Fruit fly (Drosophila melanogaster) whole organism, embryonic: Measurements from ENCODE around the gene CG7309.

Experiments used
- Asciz ChIP-seq: fragments of 200-800 bp; sonication (Bioruptor generic); optimal IDR thresholded peaks from 2 replicates; lab custom pipeline; 2017; ENCODE audit warnings: missing biosample characterization, mild to moderate bottlenecking, missing genetic modification characterization, missing genetic modification reagents
- B-H2 ChIP-seq: fragments of 200-800 bp; sonication (Bioruptor generic); optimal IDR thresholded peaks from 2 replicates; lab custom pipeline; 2018; ENCODE audit warnings: missing biosample characterization, mild to moderate bottlenecking, missing genetic modification characterization
- Blimp-1 ChIP-seq: fragments of 200-800 bp; sonication (Bioruptor generic); optimal IDR thresholded peaks from 3 replicates; lab custom pipeline; 2018; ENCODE audit warnings: missing biosample characterization, missing genetic modification characterization, mild to moderate bottlenecking, moderate library complexity, missing genetic modification reagents
- CG10543 ChIP-seq: fragments of 200-800 bp; sonication (Bioruptor generic); optimal IDR thresholded peaks from 3 replicates; lab custom pipeline; 2017; ENCODE audit warnings: missing biosample characterization, mild to moderate bottlenecking, missing genetic modification characterization, moderate library complexity
- CG13123 ChIP-seq: fragments of 200-800 bp; sonication (Bioruptor generic); optimal IDR thresholded peaks from 2 replicates; lab custom pipeline; 2016; ENCODE audit warnings: missing biosample characterization, missing genetic modification characterization
- CG13296 ChIP-seq: fragments of 200-800 bp; sonication (Bioruptor generic); optimal IDR thresholded peaks from 3 replicates; lab custom pipeline; 2018; ENCODE audit warnings: missing biosample characterization, mild to moderate bottlenecking, missing genetic modification characterization
- CG14710 ChIP-seq: fragments of 200-800 bp; sonication (Bioruptor generic); optimal IDR thresholded peaks from 3 replicates; lab custom pipeline; 2019; ENCODE audit warnings: missing biosample characterization, mild to moderate bottlenecking, missing genetic modification characterization, moderate library complexity
- CG15696 ChIP-seq: fragments of 200-800 bp; sonication (Bioruptor generic); optimal IDR thresholded peaks from 2 replicates; lab custom pipeline; 2019; ENCODE audit warnings: missing biosample characterization, mild to moderate bottlenecking, missing genetic modification characterization, moderate library complexity
- CG17359 ChIP-seq: fragments of 200-800 bp; sonication (Bioruptor generic); optimal IDR thresholded peaks from 3 replicates; lab custom pipeline; 2018; ENCODE audit warnings: missing biosample characterization, mild to moderate bottlenecking, missing genetic modification characterization, moderate library complexity
- CG17612 ChIP-seq: fragments of 200-800 bp; sonication (Bioruptor generic); IDR thresholded peaks from 2 replicates; pipeline ENCODE4 v1.3.6; 2022; ENCODE audit warnings: missing biosample characterization, missing genetic modification characterization
- CG2678 ChIP-seq: fragments of 200-800 bp; sonication (Bioruptor generic); optimal IDR thresholded peaks from 3 replicates; lab custom pipeline; 2019; ENCODE audit warnings: missing biosample characterization, mild to moderate bottlenecking, missing genetic modification characterization, moderate library complexity
- CG34422 ChIP-seq: fragments of 200-800 bp; sonication (Bioruptor generic); IDR thresholded peaks from 3 replicates; pipeline ENCODE4 v1.3.6; 2022; ENCODE audit warnings: missing biosample characterization, missing genetic modification characterization
- CG6272 ChIP-seq: fragments of 200-800 bp; sonication (Bioruptor generic); IDR thresholded peaks from 2 replicates; pipeline ENCODE4 v1.3.6; 2022; ENCODE audit warnings: missing biosample characterization, missing genetic modification characterization
- CG6654 ChIP-seq: fragments of 200-800 bp; sonication (Bioruptor generic); optimal IDR thresholded peaks from 2 replicates; lab custom pipeline; 2017; ENCODE audit warnings: missing biosample characterization, mild to moderate bottlenecking, missing genetic modification characterization
- CG7271 ChIP-seq: fragments of 200-800 bp; sonication (Bioruptor generic); optimal IDR thresholded peaks from 2 replicates; lab custom pipeline; 2018; ENCODE audit warnings: missing biosample characterization, mild to moderate bottlenecking, missing genetic modification characterization, moderate library complexity
- CG9817 ChIP-seq: fragments of 200-800 bp; sonication (Bioruptor generic); optimal IDR thresholded peaks from 2 replicates; lab custom pipeline; 2018; ENCODE audit warnings: missing biosample characterization, mild to moderate bottlenecking, missing genetic modification characterization, moderate library complexity
- Dip2 ChIP-seq: fragments of 200-800 bp; sonication (Bioruptor generic); IDR thresholded peaks from 2 replicates; pipeline ENCODE4 v1.3.6; 2022; ENCODE audit warnings: missing biosample characterization, missing genetic modification characterization
- HHEX ChIP-seq: fragments of 200-800 bp; sonication (Bioruptor generic); optimal IDR thresholded peaks from 3 replicates; lab custom pipeline; 2017; ENCODE audit warnings: missing biosample characterization, mild to moderate bottlenecking, missing genetic modification characterization, missing genetic modification reagents
- Hr78 ChIP-seq, 2 experiments: fragments of 200-800 bp in 1 of 2; fragments of >200 bp in 1 of 2; sonication (Bioruptor generic) in 1 of 2; optimal IDR thresholded peaks; 2 replicates each; lab custom pipeline; 2017 to 2019; ENCODE audit warnings: missing biosample characterization in 2 of 2, missing genetic modification characterization in 2 of 2, mild to moderate bottlenecking in 1 of 2, moderate library complexity in 1 of 2
- Lpt ChIP-seq: fragments of >200 bp; optimal IDR thresholded peaks from 2 replicates; lab custom pipeline; 2018; ENCODE audit warnings: missing biosample characterization, missing genetic modification characterization
- Mrtf ChIP-seq: fragments of 200-800 bp; sonication (Bioruptor generic); IDR thresholded peaks from 3 replicates; pipeline ENCODE4 v1.3.6; 2022; ENCODE audit warnings: missing biosample characterization, missing genetic modification characterization
- NfI ChIP-seq: fragments of 200-800 bp; sonication (Bioruptor generic); optimal IDR thresholded peaks from 3 replicates; lab custom pipeline; 2018; ENCODE audit warnings: missing biosample characterization, mild to moderate bottlenecking, missing genetic modification characterization, moderate library complexity
- PHDP ChIP-seq: fragments of 200-800 bp; sonication (Bioruptor generic); optimal IDR thresholded peaks from 3 replicates; lab custom pipeline; 2018; ENCODE audit warnings: missing biosample characterization, mild to moderate bottlenecking, missing genetic modification characterization, moderate library complexity
- Ptx1 ChIP-seq: fragments of 200-800 bp; sonication (Bioruptor generic); IDR thresholded peaks from 2 replicates; pipeline ENCODE4 v1.3.6; 2022; ENCODE audit warnings: missing biosample characterization, missing genetic modification characterization
- Scr ChIP-seq: fragments of 200-800 bp; sonication (Bioruptor generic); IDR thresholded peaks from 2 replicates; pipeline ENCODE4 v1.3.6; 2022; ENCODE audit warnings: missing biosample characterization, missing genetic modification characterization; ENCODE audit not compliant: partially characterized antibody
- Sox100B ChIP-seq: fragments of 200-800 bp; sonication (Bioruptor generic); optimal IDR thresholded peaks from 3 replicates; lab custom pipeline; 2018; ENCODE audit warnings: missing biosample characterization, mild to moderate bottlenecking, missing genetic modification characterization
- Stat92E ChIP-seq, 3 experiments: fragments of >200 bp in 2 of 3; fragments of 200-800 bp in 1 of 3; sonication (Bioruptor generic) in 1 of 3; optimal IDR thresholded peaks; 2 replicates each; lab custom pipeline; 2017 to 2019; ENCODE audit warnings: missing biosample characterization in 3 of 3, missing genetic modification characterization in 3 of 3, mild to moderate bottlenecking in 1 of 3, moderate library complexity in 1 of 3
- Trl ChIP-seq, 3 experiments: fragments of >200 bp in 2 of 3; fragments of 200-800 bp in 1 of 3; sonication (Bioruptor generic) in 1 of 3; optimal IDR thresholded peaks; 2 replicates in 1 of 3; 3 replicates in 2 of 3; lab custom pipeline; 2016 to 2017; ENCODE audit warnings: missing biosample characterization in 1 of 3, missing genetic modification characterization in 1 of 3
- amos ChIP-seq: fragments of 200-800 bp; sonication (Bioruptor generic); IDR thresholded peaks from 2 replicates; pipeline ENCODE4 v1.3.6; 2022; ENCODE audit warnings: missing biosample characterization, missing genetic modification characterization; ENCODE audit not compliant: partially characterized antibody
- ap ChIP-seq: fragments of 200-800 bp; sonication (Bioruptor generic); IDR thresholded peaks from 2 replicates; pipeline ENCODE4 v1.3.6; 2022; ENCODE audit warnings: missing biosample characterization, missing genetic modification characterization
- bcd ChIP-seq: fragments of 200-800 bp; sonication (Bioruptor generic); optimal IDR thresholded peaks from 2 replicates; lab custom pipeline; 2017; ENCODE audit warnings: missing biosample characterization, mild to moderate bottlenecking, missing genetic modification characterization
- caup ChIP-seq: fragments of 200-800 bp; sonication (Bioruptor generic); optimal IDR thresholded peaks from 3 replicates; lab custom pipeline; 2017; ENCODE audit warnings: missing biosample characterization, mild to moderate bottlenecking, missing genetic modification characterization, moderate library complexity; ENCODE audit not compliant: severe bottlenecking
- chn ChIP-seq: fragments of 200-800 bp; sonication (Bioruptor generic); optimal IDR thresholded peaks from 2 replicates; lab custom pipeline; 2016; ENCODE audit warnings: missing biosample characterization, missing genetic modification characterization
- fd64A ChIP-seq: fragments of 200-800 bp; sonication (Bioruptor generic); optimal IDR thresholded peaks from 3 replicates; lab custom pipeline; 2018; ENCODE audit warnings: missing biosample characterization, mild to moderate bottlenecking, missing genetic modification characterization
- fd96Cb ChIP-seq: fragments of 200-800 bp; sonication (Bioruptor generic); optimal IDR thresholded peaks from 2 replicates; lab custom pipeline; 2018; ENCODE audit warnings: missing biosample characterization, mild to moderate bottlenecking, missing genetic modification characterization, moderate library complexity
- grn ChIP-seq: fragments of 200-800 bp; sonication (Bioruptor generic); optimal IDR thresholded peaks from 3 replicates; lab custom pipeline; 2017; ENCODE audit warnings: missing biosample characterization, missing genetic modification characterization
- gro ChIP-seq: fragments of 200-800 bp; sonication (Bioruptor generic); optimal IDR thresholded peaks from 2 replicates; lab custom pipeline; 2016; ENCODE audit warnings: missing biosample characterization, missing genetic modification characterization
- ind ChIP-seq: fragments of 200-800 bp; sonication (Bioruptor generic); optimal IDR thresholded peaks from 3 replicates; lab custom pipeline; 2016; ENCODE audit warnings: missing biosample characterization, missing genetic modification characterization
- mirr ChIP-seq: fragments of 200-800 bp; sonication (Bioruptor generic); optimal IDR thresholded peaks from 3 replicates; lab custom pipeline; 2018; ENCODE audit warnings: missing biosample characterization, mild to moderate bottlenecking, missing genetic modification characterization
- mld ChIP-seq: fragments of 200-800 bp; sonication (Bioruptor generic); IDR thresholded peaks from 3 replicates; pipeline ENCODE4 v1.3.6; 2022; ENCODE audit warnings: missing biosample characterization, missing genetic modification characterization; ENCODE audit not compliant: partially characterized antibody
- pb ChIP-seq: fragments of 200-800 bp; sonication (Bioruptor generic); optimal IDR thresholded peaks from 3 replicates; lab custom pipeline; 2016; ENCODE audit warnings: missing biosample characterization, missing genetic modification characterization
- sens ChIP-seq: fragments of 200-800 bp; sonication (Bioruptor generic); peaks from one replicate; lab custom pipeline; 2016; ENCODE audit warnings: missing biosample characterization, missing genetic modification characterization
- seq ChIP-seq: fragments of 200-800 bp; sonication (Bioruptor generic); IDR thresholded peaks from 2 replicates; pipeline ENCODE4 v1.3.6; 2022; ENCODE audit warnings: missing biosample characterization, missing genetic modification characterization
- sisA ChIP-seq: fragments of 200-800 bp; sonication (Bioruptor generic); IDR thresholded peaks from 2 replicates; pipeline ENCODE4 v1.3.6; 2022; ENCODE audit warnings: missing biosample characterization, missing genetic modification characterization
- so ChIP-seq: fragments of 200-800 bp; sonication (Bioruptor generic); IDR thresholded peaks from 3 replicates; pipeline ENCODE4 v1.3.6; 2022; ENCODE audit warnings: missing biosample characterization, missing genetic modification characterization
- sob ChIP-seq: fragments of 200-800 bp; sonication (Bioruptor generic); IDR thresholded peaks from 2 replicates; pipeline ENCODE4 v1.3.6; 2022; ENCODE audit warnings: missing biosample characterization, missing genetic modification characterization
- trem ChIP-seq: fragments of 200-800 bp; optimal IDR thresholded peaks from 3 replicates; lab custom pipeline; 2019; ENCODE audit warnings: missing biosample characterization, mild to moderate bottlenecking, missing genetic modification characterization, moderate library complexity

The CG7309 gene

dm6 chr2L:10858064-10859047 is 50.3 kb downstream of the CG7309 start, which contains the start of the genes aurB and Stam (continued):
- TF ChIP-seq HHEX (GFP tag; lab: Kevin White, UChicago) (peak; percentile 46), CG6272 (GFP tag; lab: Robert Waterston, UW) (no peak), sisA (GFP tag; lab: Robert Waterston, UW) (no peak), gro (GFP tag; lab: Kevin White, UChicago) (no peak), trem (peak; percentile 36), ind (GFP tag; lab: Kevin White, UChicago) (peak; percentile 15), CG17612 (GFP tag; lab: Robert Waterston, UW) (no peak), fd96Cb (tag; lab: Kevin White, UChicago) (peak; percentile 31), mirr (GFP tag; lab: Kevin White, UChicago) (no peak), CG9817 (tag; lab: Kevin White, UChicago) (peak; percentile 60), Sox100B (GFP tag; lab: Kevin White, UChicago) (peak; percentile 65), sob (GFP tag; lab: Robert Waterston, UW) (no peak), Hr78 (GFP tag; optimal IDR thresholded peaks at IDR 0.05; lab: Kevin White, UChicago) (no peak), sens (peak; percentile 17), amos (GFP tag; lab: Robert Waterston, UW) (no peak), CG34422 (GFP tag; lab: Robert Waterston, UW) (peak; percentile 51; the same call in 1 of the 3 replicates), CG13123 (GFP tag; lab: Kevin White, UChicago) (no peak), CG2678 (tag; lab: Kevin White, UChicago) (peak; percentile 72), Lpt (GFP tag; lab: Kevin White, UChicago) (no peak), B-H2 (GFP tag; lab: Kevin White, UChicago) (peak; percentile 42), Trl (optimal IDR thresholded peaks at IDR 0.05; lab: Kevin White, UChicago) (no peak), Trl (GFP tag; optimal IDR thresholded peaks at IDR 0.05; lab: Kevin White, UChicago) (no peak), bcd (GFP tag; lab: Kevin White, UChicago) (peak; percentile 41), chn (GFP tag; lab: Kevin White, UChicago) (no peak), Asciz (GFP tag; lab: Kevin White, UChicago) (peak; percentile 43), seq (no peak), Ptx1 (GFP tag; lab: Robert Waterston, UW) (peak; percentile 48; the same call in 1 of the 2 replicates), CG13296 (GFP tag; lab: Kevin White, UChicago) (peak; percentile 64), grn (GFP tag; lab: Kevin White, UChicago) (peak; percentile 75), mld (GFP tag; lab: Robert Waterston, UW) (no peak), CG10543 (GFP tag; lab: Kevin White, UChicago) (peak; percentile 45), Stat92E (GFP tag; optimal IDR thresholded peaks at IDR 0.05; lab: Kevin White, UChicago) (no peak), pb (GFP tag; lab: Kevin White, UChicago) (no peak), Blimp-1 (GFP tag; lab: Kevin White, UChicago) (peak; percentile 57), Scr (GFP tag; lab: Robert Waterston, UW) (no peak), Dip2 (GFP tag; lab: Robert Waterston, UW) (no peak), fd64A (no peak), CG7271 (tag; lab: Kevin White, UChicago) (no peak), caup (GFP tag; lab: Kevin White, UChicago) (peak; percentile 13), NfI (GFP tag; lab: Kevin White, UChicago) (peak; percentile 63), CG15696 (tag; lab: Kevin White, UChicago) (peak; percentile 64), CG14710 (tag; lab: Kevin White, UChicago) (peak; percentile 73), ap (GFP tag; lab: Robert Waterston, UW) (no peak), CG6654 (GFP tag; lab: Kevin White, UChicago) (no peak), so (GFP tag; lab: Robert Waterston, UW) (no peak), Mrtf (GFP tag; lab: Robert Waterston, UW) (no peak), CG17359 (peak; percentile 51), PHDP (tag; lab: Kevin White, UChicago) (peak; percentile 73)
